Worm (Caenorhabditis elegans): ENCODE results near the gene mdl-1.

Gene mdl-1

DNA sequence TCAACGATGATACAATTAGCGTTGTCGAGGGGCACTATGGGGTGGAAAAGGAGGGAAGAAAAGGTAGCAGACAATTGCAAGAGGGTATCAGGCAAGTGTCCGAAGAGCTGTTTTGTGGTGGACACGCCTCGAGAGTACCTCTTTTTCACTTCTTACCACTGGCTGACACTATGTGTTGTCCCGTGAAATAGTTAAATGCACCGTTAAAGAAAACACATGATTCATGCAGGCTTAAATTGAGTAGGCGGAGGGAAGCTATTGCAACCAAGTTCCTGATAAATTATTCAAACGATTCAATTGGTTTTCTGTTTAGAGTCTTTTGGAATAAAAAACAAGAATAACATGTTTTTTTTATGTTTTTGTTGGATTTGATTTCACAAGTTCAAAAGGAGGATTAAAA lies 35.9 kb downstream of the mdl-1 start, which contains the start of gene irk-1:
Gene irk-1, minus strand, starts transcription at position 101 of the 400 bp plus-strand sequence.
- TF ChIP-seq gei-17 (GFP tag; optimal IDR thresholded peaks at IDR 0.05), result no peak
- TF ChIP-seq lin-40 (tag; optimal IDR thresholded peaks at IDR 0.05), result no peak
- TF ChIP-seq pbrm-1 (GFP tag; IDR thresholded peaks at IDR 0.05), result no peak
- TF ChIP-seq bed-1 (GFP tag; IDR thresholded peaks at IDR 0.05), result no peak
- no peak for TF ChIP-seq atf-7 (tag; optimal IDR thresholded peaks at IDR 0.05)
- TF ChIP-seq nhr-90 (tag; optimal IDR thresholded peaks at IDR 0.05), result no peak
- TF ChIP-seq mcd-1 (GFP tag; IDR thresholded peaks at IDR 0.05), result no peak
- TF ChIP-seq ztf-22 (GFP tag; optimal IDR thresholded peaks at IDR 0.05), result no peak
- no peak for TF ChIP-seq let-526 (GFP tag; IDR thresholded peaks at IDR 0.05)
- TF ChIP-seq zfh-2 (GFP tag; conservative IDR thresholded peaks at IDR 0.05), result no peak
- TF ChIP-seq rcor-1 (GFP tag; IDR thresholded peaks at IDR 0.05), result no peak
- TF ChIP-seq madf-6 (GFP tag; IDR thresholded peaks at IDR 0.05), result no peak
- no peak for TF ChIP-seq egl-18 (GFP tag; IDR thresholded peaks at IDR 0.05)

DNA sequence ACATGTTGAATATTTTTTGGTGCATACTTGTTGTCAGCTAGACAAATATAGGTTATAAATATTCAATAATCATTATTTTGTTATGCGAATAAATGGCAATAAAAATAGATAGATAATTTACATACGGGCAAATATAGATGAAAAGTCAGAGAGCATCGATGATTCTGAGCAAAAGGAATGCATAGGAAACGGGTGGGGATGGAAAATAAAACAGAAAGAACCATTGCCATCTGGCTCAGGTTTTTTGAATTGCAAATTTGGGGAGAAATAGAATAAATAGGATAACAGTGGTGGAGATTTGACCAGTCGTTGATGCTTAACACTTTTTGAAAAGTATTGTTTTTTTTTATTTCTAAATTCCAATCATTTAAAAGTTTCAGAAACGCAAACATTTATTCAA lies 40.7 kb downstream of the mdl-1 start, which contains the start of gene idpp-6:
Gene idpp-6, plus strand, starts transcription at position 301 of the 400 bp plus-strand sequence.
- TF ChIP-seq hmg-1.2 (GFP tag; IDR thresholded peaks at IDR 0.05) (no peak), ama-1 (optimal IDR thresholded peaks at IDR 0.05) (no peak), ama-1 (GFP tag; optimal IDR thresholded peaks at IDR 0.05) (no peak)

DNA sequence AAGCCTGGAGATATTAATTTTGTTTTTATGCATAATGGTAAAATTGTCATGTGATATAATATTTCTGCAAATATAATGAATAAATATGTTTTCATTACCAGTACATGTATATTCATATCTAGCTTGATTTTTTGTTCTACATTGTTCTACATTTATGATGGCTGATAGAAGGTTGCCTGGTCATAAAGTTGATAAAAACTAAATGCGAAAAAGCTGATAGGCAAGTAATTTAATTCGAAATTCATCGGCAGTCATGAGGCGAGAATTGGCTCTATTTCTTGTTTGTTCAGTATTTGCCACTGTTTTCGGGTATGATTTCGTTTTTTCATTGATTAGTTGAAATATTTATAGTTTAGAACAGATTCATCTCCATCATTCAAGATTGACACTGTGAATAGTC lies 42.0 kb downstream of the mdl-1 start, which contains the start of gene bgal-2:
Gene bgal-2, plus strand, starts transcription at position 231 of the 400 bp plus-strand sequence.
- TF ChIP-seq ztf-25 (GFP tag; IDR thresholded peaks at IDR 0.05) (no peak), nhr-80 (tag; optimal IDR thresholded peaks at IDR 0.05) (peak; percentile 55), T07F8.4 (tag; optimal IDR thresholded peaks at IDR 0.05) (no peak), egl-44 (GFP tag; IDR thresholded peaks at IDR 0.05) (no peak), snpc-1.1 (tag; optimal IDR thresholded peaks at IDR 0.05; ENCODE audit: insufficient read depth) (no peak), ccch-3 (GFP tag; optimal IDR thresholded peaks at IDR 0.05) (no peak)

DNA sequence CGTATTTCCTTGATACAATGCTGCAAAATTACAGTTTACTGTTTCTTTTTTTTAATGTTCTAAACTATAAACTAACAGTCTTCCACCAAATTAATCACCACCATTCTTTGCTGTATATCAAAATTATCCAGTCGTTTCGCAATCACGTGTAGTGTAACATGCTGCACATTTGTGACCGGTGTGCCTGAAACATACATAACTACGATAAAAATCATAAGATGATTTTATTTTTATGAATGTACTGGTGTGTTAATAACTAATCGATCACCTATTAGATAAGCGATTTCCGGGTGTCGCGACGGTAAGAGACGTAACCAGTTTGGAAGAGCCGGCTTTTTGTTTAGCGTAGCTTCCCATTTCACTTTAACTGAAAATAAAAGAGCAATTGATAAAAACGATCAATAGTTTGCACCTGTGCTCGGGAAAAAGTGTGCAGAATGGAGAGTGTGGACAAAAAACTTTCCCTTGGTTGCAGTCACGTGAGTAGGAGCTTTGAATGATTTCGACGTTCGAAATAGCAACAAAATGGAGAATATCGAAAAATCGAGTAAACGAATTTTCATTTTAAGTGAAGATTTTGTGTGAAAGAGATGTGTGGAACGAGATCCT lies 46.9 kb downstream of the mdl-1 start, which contains the start of gene sgca-1:
Gene sgca-1, minus strand, starts transcription at position 584 of the 609 bp plus-strand sequence.
- TF ChIP-seq ceh-58 (GFP tag; IDR thresholded peaks at IDR 0.05) (no peak), D2030.7 (GFP tag; IDR thresholded peaks at IDR 0.05) (no peak), ztf-6 (GFP tag; IDR thresholded peaks at IDR 0.05) (no peak), let-526 (GFP tag; IDR thresholded peaks at IDR 0.05) (no peak), F37B4.10 (GFP tag; IDR thresholded peaks at IDR 0.05) (no peak), F49E8.2 (tag; optimal IDR thresholded peaks at IDR 0.05; ENCODE audit: insufficient read depth) (no peak), F57A8.1 (GFP tag; optimal IDR thresholded peaks at IDR 0.05) (no peak), attf-3 (GFP tag; conservative IDR thresholded peaks at IDR 0.05) (no peak), lag-1 (GFP tag; IDR thresholded peaks at IDR 0.05) (no peak), dpl-1 (GFP tag; optimal IDR thresholded peaks at IDR 0.05) (no peak), him-1 (tag; optimal IDR thresholded peaks at IDR 0.05) (no peak), nhr-90 (tag; optimal IDR thresholded peaks at IDR 0.05) (peak; percentile 36), ceh-40 (GFP tag; IDR thresholded peaks at IDR 0.05) (no peak), tbp1 (GFP tag; optimal IDR thresholded peaks at IDR 0.05) (no peak), ceh-27 (GFP tag; optimal IDR thresholded peaks at IDR 0.05) (no peak), F22D6.2 (tag; optimal IDR thresholded peaks at IDR 0.05) (no peak), snpc-4 (GFP tag; optimal IDR thresholded peaks at IDR 0.05) (no peak), snpc-4 (tag; optimal IDR thresholded peaks at IDR 0.05) (no peak), mcd-1 (GFP tag; IDR thresholded peaks at IDR 0.05) (no peak), B0336.3 (GFP tag; IDR thresholded peaks at IDR 0.05) (no peak), F33H1.4 (GFP tag; IDR thresholded peaks at IDR 0.05) (no peak), T26A5.8 (tag; optimal IDR thresholded peaks at IDR 0.05) (no peak), ets-4 (GFP tag; optimal IDR thresholded peaks at IDR 0.05) (peak; percentile 74), nhr-27 (tag; optimal IDR thresholded peaks at IDR 0.05) (no peak), lin-40 (tag; optimal IDR thresholded peaks at IDR 0.05) (no peak), cebp-1 (GFP tag; IDR thresholded peaks at IDR 0.05) (0 out of 2 replicates have a peak, but pooled peaks have one; percentile 10), cebp-1 (tag; optimal IDR thresholded peaks at IDR 0.05) (peak; percentile 74)

All from whole organism, young adult.